Fruit fly (Drosophila melanogaster) whole organism, embryonic: Measurements from ENCODE around the gene CG32751.

Experiments used
- Bgb ChIP-seq: fragments of 200-800 bp; sonication (Bioruptor generic); IDR thresholded peaks from 2 replicates; pipeline ENCODE4 v1.3.6; 2022; ENCODE audit warnings: missing biosample characterization, missing genetic modification characterization; ENCODE audit not compliant: partially characterized antibody
- CG43689 ChIP-seq: fragments of 200-800 bp; sonication (Bioruptor generic); IDR thresholded peaks from 2 replicates; pipeline ENCODE4 v1.3.6; 2022; ENCODE audit warnings: missing biosample characterization, missing genetic modification characterization
- crol ChIP-seq: fragments of 200-800 bp; sonication (Bioruptor generic); IDR thresholded peaks from 2 replicates; pipeline ENCODE4 v1.3.6; 2022; ENCODE audit warnings: missing biosample characterization, missing genetic modification characterization
- hbn ChIP-seq: fragments of 200-800 bp; sonication (Bioruptor generic); IDR thresholded peaks from 2 replicates; pipeline ENCODE4 v1.3.6; 2022; ENCODE audit warnings: missing biosample characterization, missing genetic modification characterization; ENCODE audit not compliant: partially characterized antibody
- so ChIP-seq: fragments of 200-800 bp; sonication (Bioruptor generic); IDR thresholded peaks from 3 replicates; pipeline ENCODE4 v1.3.6; 2022; ENCODE audit warnings: missing biosample characterization, missing genetic modification characterization

dm6 chrX:6199791-6200190, 1.3 kb upstream of the CG32751 start, which contains the start of gene CG43090:
- TF ChIP-seq CG43689 (GFP tag; lab: Robert Waterston, UW), result no peak
- no peak for TF ChIP-seq crol (GFP tag; lab: Robert Waterston, UW)
- no peak for TF ChIP-seq so (GFP tag; lab: Robert Waterston, UW)
- no peak for TF ChIP-seq Bgb (GFP tag; lab: Robert Waterston, UW)
- no peak for TF ChIP-seq hbn
